Fruit fly (Drosophila melanogaster) whole organism, prepupa: ENCODE results near the gene CG15429.

Experiments
- CG10631 ChIP-seq: fragments of 200-800 bp; sonication (Bioruptor generic); optimal IDR thresholded peaks from 2 replicates; lab custom pipeline; 2016; ENCODE audit warnings: missing biosample characterization, missing genetic modification characterization
- CG11762 ChIP-seq: fragments of 200-800 bp; sonication (Bioruptor generic); optimal IDR thresholded peaks from 3 replicates; lab custom pipeline; 2016; ENCODE audit warnings: missing biosample characterization, missing genetic modification characterization; ENCODE audit not compliant: insufficient read depth
- CG11902 ChIP-seq: fragments of 200-800 bp; sonication (Bioruptor generic); optimal IDR thresholded peaks from 3 replicates; lab custom pipeline; 2016; ENCODE audit warnings: missing biosample characterization, missing genetic modification characterization
- CG15336 ChIP-seq: fragments of 200-800 bp; sonication (Bioruptor generic); IDR thresholded peaks from 2 replicates; pipeline ENCODE4 v1.3.6; 2022; ENCODE audit warnings: missing biosample characterization, missing genetic modification characterization
- CG1621 ChIP-seq: fragments of 200-800 bp; sonication (Bioruptor generic); optimal IDR thresholded peaks from 3 replicates; lab custom pipeline; 2018; ENCODE audit warnings: missing biosample characterization, mild to moderate bottlenecking, missing genetic modification characterization
- CG3032 ChIP-seq: fragments of 200-800 bp; optimal IDR thresholded peaks from 2 replicates; lab custom pipeline; 2019; ENCODE audit warnings: missing biosample characterization, mild to moderate bottlenecking, missing genetic modification characterization, moderate library complexity
- CG31627 ChIP-seq: fragments of 200-800 bp; sonication (Bioruptor generic); optimal IDR thresholded peaks from 3 replicates; lab custom pipeline; 2016; ENCODE audit warnings: missing biosample characterization, missing genetic modification characterization
- CG34406 ChIP-seq: fragments of 200-800 bp; sonication (Bioruptor generic); optimal IDR thresholded peaks from 3 replicates; lab custom pipeline; 2016; ENCODE audit warnings: missing biosample characterization, missing genetic modification characterization
- CG6163 ChIP-seq: fragments of 200-800 bp; sonication (Bioruptor generic); IDR thresholded peaks from 3 replicates; pipeline ENCODE4 v1.3.6; 2022; ENCODE audit warnings: missing biosample characterization, missing genetic modification characterization
- CG6792 ChIP-seq: fragments of 200-800 bp; sonication (Bioruptor generic); optimal IDR thresholded peaks from 3 replicates; lab custom pipeline; 2016; ENCODE audit warnings: missing biosample characterization, missing genetic modification characterization
- CG6808 ChIP-seq: fragments of 200-800 bp; sonication (Bioruptor generic); optimal IDR thresholded peaks from 3 replicates; lab custom pipeline; 2017; ENCODE audit warnings: missing biosample characterization, missing genetic modification characterization, mild to moderate bottlenecking, moderate library complexity, missing genetic modification reagents
- CG6854 ChIP-seq: fragments of 200-800 bp; sonication (Bioruptor generic); optimal IDR thresholded peaks from 2 replicates; lab custom pipeline; 2017; ENCODE audit warnings: missing biosample characterization, mild to moderate bottlenecking, missing genetic modification characterization
- CG8119 ChIP-seq: fragments of 200-800 bp; sonication (Bioruptor generic); IDR thresholded peaks from 3 replicates; pipeline ENCODE4 v1.3.6; 2022; ENCODE audit warnings: missing biosample characterization, missing genetic modification characterization
- CG8319 ChIP-seq: fragments of 200-800 bp; sonication (Bioruptor generic); optimal IDR thresholded peaks from 3 replicates; lab custom pipeline; 2016; ENCODE audit warnings: missing biosample characterization, missing genetic modification characterization
- CG8632 ChIP-seq: fragments of 200-800 bp; sonication (Bioruptor generic); optimal IDR thresholded peaks from 3 replicates; lab custom pipeline; 2016; ENCODE audit warnings: missing biosample characterization, missing genetic modification characterization
- CG9139 ChIP-seq: fragments of 200-800 bp; sonication (Bioruptor generic); optimal IDR thresholded peaks from 3 replicates; lab custom pipeline; 2017; ENCODE audit warnings: missing biosample characterization, mild to moderate bottlenecking, missing genetic modification characterization
- Eip75B ChIP-seq: fragments of 200-800 bp; sonication (Bioruptor generic); optimal IDR thresholded peaks from 3 replicates; lab custom pipeline; 2016; ENCODE audit warnings: missing biosample characterization, missing genetic modification characterization
- Gug ChIP-seq: fragments of 200-800 bp; sonication (Bioruptor generic); IDR thresholded peaks from 2 replicates; pipeline ENCODE4 v1.3.6; 2022; ENCODE audit warnings: missing biosample characterization, missing genetic modification characterization
- Hr38 ChIP-seq: sonication (Bioruptor generic); optimal IDR thresholded peaks from 2 replicates; lab custom pipeline; 2016; ENCODE audit warnings: missing biosample characterization, missing genetic modification characterization
- Hr4 ChIP-seq: fragments of 200-800 bp; sonication (Bioruptor generic); optimal IDR thresholded peaks from 3 replicates; lab custom pipeline; 2016; ENCODE audit warnings: missing biosample characterization, missing genetic modification characterization
- Smox ChIP-seq: fragments of 200-800 bp; sonication (Bioruptor generic); optimal IDR thresholded peaks from 3 replicates; lab custom pipeline; 2016; ENCODE audit warnings: missing biosample characterization, missing genetic modification characterization
- Sox14 ChIP-seq: fragments of 200-800 bp; sonication (Bioruptor generic); optimal IDR thresholded peaks from 3 replicates; lab custom pipeline; 2016; ENCODE audit warnings: missing biosample characterization, missing genetic modification characterization
- Sox15 ChIP-seq: fragments of 200-800 bp; sonication (Bioruptor generic); optimal IDR thresholded peaks from 3 replicates; lab custom pipeline; 2016; ENCODE audit warnings: missing biosample characterization, missing genetic modification characterization
- achi ChIP-seq: fragments of 200-800 bp; sonication (Bioruptor generic); optimal IDR thresholded peaks from 3 replicates; lab custom pipeline; 2016; ENCODE audit warnings: missing biosample characterization, missing genetic modification characterization
- dsx ChIP-seq: fragments of 200-800 bp; optimal IDR thresholded peaks from 3 replicates; lab custom pipeline; 2019; ENCODE audit warnings: missing biosample characterization, mild to moderate bottlenecking, missing genetic modification characterization, moderate library complexity; ENCODE audit not compliant: poor library complexity, severe bottlenecking
- eg ChIP-seq: fragments of 200-800 bp; sonication (Bioruptor generic); IDR thresholded peaks from 3 replicates; pipeline ENCODE4 v1.3.6; 2022; ENCODE audit warnings: missing biosample characterization, missing genetic modification characterization
- esn ChIP-seq: fragments of 200-800 bp; sonication (Bioruptor generic); optimal IDR thresholded peaks from 2 replicates; lab custom pipeline; 2016; ENCODE audit warnings: missing biosample characterization, mild to moderate bottlenecking, missing genetic modification characterization, moderate library complexity
- fkh ChIP-seq: fragments of 200-800 bp; sonication (Bioruptor generic); optimal IDR thresholded peaks from 3 replicates; lab custom pipeline; 2017; ENCODE audit warnings: missing biosample characterization, mild to moderate bottlenecking, missing genetic modification characterization, moderate library complexity
- lz ChIP-seq: fragments of 200-800 bp; sonication (Bioruptor generic); optimal IDR thresholded peaks from 3 replicates; lab custom pipeline; 2016; ENCODE audit warnings: missing biosample characterization, missing genetic modification characterization
- pdm3 ChIP-seq: fragments of 200-800 bp; sonication (Bioruptor generic); optimal IDR thresholded peaks from 3 replicates; lab custom pipeline; 2016; ENCODE audit warnings: missing biosample characterization, missing genetic modification characterization
- salr ChIP-seq, 2 experiments: fragments of 200-800 bp; sonication (Bioruptor generic); optimal IDR thresholded peaks; 3 replicates each; lab custom pipeline; 2016 to 2018; ENCODE audit warnings: missing biosample characterization in 2 of 2, missing genetic modification characterization in 2 of 2, mild to moderate bottlenecking in 1 of 2
- svp ChIP-seq: fragments of 200-800 bp; sonication (Bioruptor generic); peaks from one replicate; lab custom pipeline; 2016; ENCODE audit warnings: missing biosample characterization, missing genetic modification characterization
- topi ChIP-seq: fragments of 200-800 bp; sonication (Bioruptor generic); optimal IDR thresholded peaks from 3 replicates; lab custom pipeline; 2016; ENCODE audit warnings: missing biosample characterization, missing genetic modification characterization
- vri ChIP-seq: fragments of 200-800 bp; sonication (Bioruptor generic); optimal IDR thresholded peaks from 3 replicates; lab custom pipeline; 2016; ENCODE audit warnings: missing biosample characterization, mild to moderate bottlenecking, missing genetic modification characterization

The CG15429 gene

DNA sequence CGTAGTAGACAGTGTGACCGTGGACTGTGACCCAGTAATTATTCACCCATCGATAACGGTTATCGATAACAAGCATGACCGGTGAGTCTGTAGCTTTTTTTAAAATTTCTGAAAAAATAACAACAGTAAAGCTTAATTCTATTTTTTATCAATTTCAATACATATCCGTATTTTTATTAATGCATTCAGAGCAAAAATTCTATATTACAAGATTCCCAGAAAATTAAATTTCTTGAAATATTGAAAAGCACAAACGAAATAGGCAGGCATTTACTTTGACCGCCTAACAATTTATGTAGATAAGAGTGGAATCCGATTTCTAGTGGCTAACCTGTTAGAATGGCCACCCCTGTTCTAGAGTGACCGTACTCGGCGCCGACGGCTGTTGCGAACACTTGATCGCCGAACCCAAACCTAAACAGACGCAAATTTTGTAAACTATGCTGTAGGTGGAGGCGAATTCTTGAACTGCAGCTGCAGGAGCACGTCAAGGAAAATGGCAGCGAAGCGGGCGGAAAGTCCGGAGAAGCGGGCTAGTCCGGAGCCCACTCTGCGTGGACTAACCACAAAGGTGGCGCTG lies 41.2 kb downstream of the CG15429 start, which contains the start of gene CG3652:
CG3652 (minus strand) TSS at position 35 of the 580 bp plus-strand sequence.
- TF ChIP-seq CG34406 (no peak), CG31627 (peak; percentile 62), CG6808 (no peak), svp (peak; percentile 88), Hr4 (GFP tag; lab: Kevin White, UChicago) (no peak), Sox14 (GFP tag; lab: Kevin White, UChicago) (peak; percentile 63), Sox15 (peak; percentile 37), CG8319 (GFP tag; lab: Kevin White, UChicago) (no peak), CG3032 (tag; lab: Kevin White, UChicago) (peak; percentile 56), dsx (GFP tag; lab: Kevin White, UChicago) (no peak), CG11902 (GFP tag; lab: Kevin White, UChicago) (peak; percentile 26), esn (GFP tag; lab: Kevin White, UChicago) (peak; percentile 60), CG11762 (GFP tag; lab: Kevin White, UChicago) (peak; percentile 37), vri (no peak), CG8119 (GFP tag; lab: Robert Waterston, UW) (0 out of 3 replicates have a peak, but pooled peaks have one; percentile 33), CG6854 (GFP tag; lab: Kevin White, UChicago) (no peak), lz (GFP tag; lab: Kevin White, UChicago) (peak; percentile 61)

DNA sequence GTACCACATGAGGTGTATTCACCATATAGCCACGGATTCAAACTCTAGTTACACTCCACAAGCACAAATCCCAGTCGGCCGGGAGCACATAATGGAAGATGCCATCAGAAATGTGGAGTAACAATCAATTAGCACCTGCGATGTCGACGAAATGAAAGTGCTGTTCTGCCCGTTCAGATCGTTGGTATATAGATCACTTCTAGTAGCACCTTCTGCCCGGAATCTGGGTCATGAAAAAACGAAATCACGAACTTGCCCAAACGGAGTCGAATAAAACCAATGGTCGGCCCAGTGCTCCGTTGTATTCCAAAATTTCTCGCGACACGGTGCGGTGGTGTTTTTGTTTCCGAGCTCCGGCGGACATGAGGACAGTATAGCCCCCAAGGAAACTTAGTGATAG lies 47.9 kb downstream of the CG15429 start, which contains the start of gene CG33003:
CG33003 (plus strand) TSS at position 301 of the 400 bp plus-strand sequence.
- TF ChIP-seq CG15336 (no peak), eg (no peak), Sox15 (no peak), Hr4 (GFP tag; lab: Kevin White, UChicago) (no peak), CG10631 (GFP tag; lab: Kevin White, UChicago) (no peak), CG6792 (no peak), fkh (GFP tag; lab: Kevin White, UChicago) (no peak), topi (no peak), salr (GFP tag; optimal IDR thresholded peaks at IDR 0.05; lab: Kevin White, UChicago) (no peak)

DNA sequence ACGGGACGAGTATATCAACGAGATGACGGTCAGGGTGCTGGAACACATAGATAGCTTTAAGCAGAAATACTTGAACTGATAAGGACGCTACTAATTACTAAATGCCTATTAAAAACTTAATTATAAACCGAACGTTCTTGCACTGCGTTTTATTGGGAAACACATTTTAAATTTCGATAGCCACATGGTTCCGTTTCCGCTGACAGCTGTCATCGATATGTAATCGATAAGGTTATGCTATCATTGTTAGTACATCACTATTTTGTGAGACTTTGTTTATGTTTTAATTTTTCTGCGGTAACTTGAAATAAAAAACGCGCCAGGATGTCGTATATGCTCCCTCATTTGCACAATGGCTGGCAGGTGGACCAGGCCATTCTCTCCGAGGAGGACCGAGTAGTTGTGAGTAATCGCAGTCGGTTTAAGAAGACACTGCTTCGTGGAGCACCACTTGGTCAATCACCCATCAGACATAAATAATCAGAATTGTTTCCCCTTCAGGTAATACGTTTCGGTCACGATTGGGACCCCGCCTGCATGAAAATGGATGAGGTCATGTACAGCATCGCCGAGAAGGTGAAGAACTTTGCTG lies 50.3 kb downstream of the CG15429 start, which contains the start of gene Dim1:
Dim1 (plus strand) TSS at position 239 of the 592 bp plus-strand sequence.
- TF ChIP-seq Hr38: no peak
- no peak for TF ChIP-seq CG8119 (GFP tag; lab: Robert Waterston, UW)
- TF ChIP-seq pdm3 (GFP tag; lab: Kevin White, UChicago): no peak
- no peak for TF ChIP-seq CG1621 (tag; lab: Kevin White, UChicago)
- peak; percentile 61 for TF ChIP-seq CG6163 (GFP tag; lab: Robert Waterston, UW)
- no peak for TF ChIP-seq Eip75B (GFP tag; lab: Kevin White, UChicago)
- no peak for TF ChIP-seq CG8319 (GFP tag; lab: Kevin White, UChicago)
- no peak for TF ChIP-seq CG8632 (GFP tag; lab: Kevin White, UChicago)
- no peak for TF ChIP-seq Gug
- peak; percentile 43 for TF ChIP-seq CG9139
- TF ChIP-seq CG34406: peak; percentile 59
- TF ChIP-seq fkh (GFP tag; lab: Kevin White, UChicago): no peak
- peak; percentile 40 for TF ChIP-seq achi
- no peak for TF ChIP-seq Sox15
- no peak for TF ChIP-seq Smox
